Fruit fly (Drosophila melanogaster): Measurements from ENCODE around the gene lqfR.

dm6 chr3R:22456007-22456406 is 44.9 kb downstream of the lqfR start:
- no peak for TF ChIP-seq kay (GFP tag; ENCODE audit: borderline replicate concordance)
- no peak for TF ChIP-seq Crg-1 (GFP tag; optimal IDR thresholded peaks at IDR 0.05)
- no peak for TF ChIP-seq CG5204 (GFP tag; optimal IDR thresholded peaks at IDR 0.05)
- TF ChIP-seq Mnt (GFP tag; optimal IDR thresholded peaks at IDR 0.05) = no peak

Measured in whole organism, adult.